Worm (Caenorhabditis elegans) whole organism, young adult: ENCODE results near the gene sru-7.

Source experiments
- Y95B8A.8 ChIP-seq: fragments of 200-800 bp; sonication (Bioruptor generic); IDR thresholded peaks from 2 replicates; pipeline ENCODE4 v1.3.6; 2022; ENCODE audit warnings: missing genetic modification reagents, missing genetic modification characterization, missing compliant biosample characterization
- akir-1 ChIP-seq: fragments of 200-800 bp; sonication (Bioruptor generic); optimal IDR thresholded peaks from 2 replicates; lab custom pipeline; 2018; ENCODE audit warnings: mild to moderate bottlenecking, missing genetic modification characterization, moderate library complexity, missing compliant biosample characterization
- nhr-90 ChIP-seq: sonication (generic microtip); optimal IDR thresholded peaks from 2 replicates; lab custom pipeline; 2016; ENCODE audit warnings: missing genotype, mild to moderate bottlenecking, missing genetic modification characterization, missing compliant biosample characterization
- sea-2 ChIP-seq: fragments of 200-800 bp; sonication (Bioruptor generic); IDR thresholded peaks from 2 replicates; pipeline ENCODE4 v1.3.6; 2022; ENCODE audit warnings: missing genetic modification characterization, missing compliant biosample characterization

- no peak for TF ChIP-seq nhr-90 (tag; lab: Kevin White, UChicago)
- TF ChIP-seq akir-1 (GFP tag; lab: Kevin White, UChicago), result no peak
- no peak for TF ChIP-seq sea-2 (GFP tag; lab: Robert Waterston, UW)
- TF ChIP-seq Y95B8A.8 (GFP tag; lab: Robert Waterston, UW), result no peak
Measured at ce11 chrIV:8460208-8460607, 32.1 kb upstream of the sru-7 start, which contains the start of gene ant-1.4.
